Worm (Caenorhabditis elegans) whole organism, young adult: ENCODE measurements around the gene mig-22.
A peak's percentile ranks its signal among the peaks of the same experiment; 100 is the strongest.

Experiments used
- B0019.2 ChIP-seq: fragments of 200-800 bp; sonication (Bioruptor generic); conservative IDR thresholded peaks from 2 replicates; pipeline ENCODE4 v1.3.6; 2022; ENCODE audit warnings: missing genetic modification reagents, missing genetic modification characterization, missing compliant biosample characterization
- F22D6.2 ChIP-seq: sonication (generic microtip); optimal IDR thresholded peaks from 2 replicates; lab custom pipeline; 2016; ENCODE audit warnings: mild to moderate bottlenecking, missing genetic modification characterization, missing compliant biosample characterization
- F33H1.4 ChIP-seq: fragments of 200-800 bp; sonication (Bioruptor generic); IDR thresholded peaks from 2 replicates; pipeline ENCODE4 v1.3.6; 2022; ENCODE audit warnings: missing genetic modification reagents, missing genetic modification characterization, missing compliant biosample characterization
- F49E8.2 ChIP-seq: sonication (generic microtip); optimal IDR thresholded peaks from 3 replicates; lab custom pipeline; 2017; ENCODE audit warnings: missing genetic modification characterization, mild to moderate bottlenecking, missing compliant biosample characterization, antibody characterized with exemption, moderate library complexity; ENCODE audit not compliant: insufficient read depth
- F52B5.7 ChIP-seq: sonication (generic microtip); optimal IDR thresholded peaks from 2 replicates; lab custom pipeline; 2016; ENCODE audit warnings: mild to moderate bottlenecking, missing genetic modification characterization, missing compliant biosample characterization
- F57C9.4 ChIP-seq: sonication (generic microtip); optimal IDR thresholded peaks from 2 replicates; lab custom pipeline; 2017; ENCODE audit warnings: mild to moderate bottlenecking, missing genetic modification characterization, missing compliant biosample characterization
- K11D2.4 ChIP-seq: fragments of 200-800 bp; sonication (Bioruptor generic); IDR thresholded peaks from 2 replicates; pipeline ENCODE4 v1.3.6; 2022; ENCODE audit warnings: missing genetic modification reagents, missing genetic modification characterization, missing compliant biosample characterization
- K12H6.12 ChIP-seq: fragments of 200-800 bp; sonication (Bioruptor generic); optimal IDR thresholded peaks from 2 replicates; lab custom pipeline; 2018; ENCODE audit warnings: mild to moderate bottlenecking, missing genetic modification characterization, missing compliant biosample characterization
- Y67H2A.10 ChIP-seq: fragments of 200-800 bp; sonication (Bioruptor generic); conservative IDR thresholded peaks from 2 replicates; pipeline ENCODE4 v1.3.6; 2022; ENCODE audit warnings: missing genetic modification reagents, missing genetic modification characterization, missing compliant biosample characterization
- Y95B8A.8 ChIP-seq: fragments of 200-800 bp; sonication (Bioruptor generic); IDR thresholded peaks from 2 replicates; pipeline ENCODE4 v1.3.6; 2022; ENCODE audit warnings: missing genetic modification reagents, missing genetic modification characterization, missing compliant biosample characterization
- ZK185.1 ChIP-seq: sonication (generic microtip); optimal IDR thresholded peaks from 2 replicates; lab custom pipeline; 2016; ENCODE audit warnings: mild to moderate bottlenecking, missing genetic modification characterization, missing compliant biosample characterization; ENCODE audit not compliant: poor library complexity, severe bottlenecking
- akir-1 ChIP-seq: fragments of 200-800 bp; sonication (Bioruptor generic); optimal IDR thresholded peaks from 2 replicates; lab custom pipeline; 2018; ENCODE audit warnings: mild to moderate bottlenecking, missing genetic modification characterization, moderate library complexity, missing compliant biosample characterization
- athp-1 ChIP-seq: sonication (generic microtip); optimal IDR thresholded peaks from 2 replicates; lab custom pipeline; 2017; ENCODE audit warnings: mild to moderate bottlenecking, missing genetic modification characterization, missing compliant biosample characterization
- attf-3 ChIP-seq: fragments of 200-800 bp; sonication (Bioruptor generic); conservative IDR thresholded peaks from 2 replicates; pipeline ENCODE4 v1.3.6; 2022; ENCODE audit warnings: missing genetic modification reagents, missing genetic modification characterization, missing compliant biosample characterization
- attf-5 ChIP-seq: fragments of 200-800 bp; sonication (Bioruptor generic); optimal IDR thresholded peaks from 2 replicates; lab custom pipeline; 2018; ENCODE audit warnings: mild to moderate bottlenecking, missing genetic modification characterization, missing compliant biosample characterization
- cebp-1 ChIP-seq, 2 experiments: fragments of 200-800 bp in 1 of 2; sonication (Bioruptor generic) in 1 of 2; sonication (generic microtip) in 1 of 2; IDR thresholded peaks in 1 of 2; optimal IDR thresholded peaks in 1 of 2; 2 replicates each; pipeline versions ENCODE4 v1.3.6 to Lab custom; 2017 to 2022; ENCODE audit warnings: missing compliant biosample characterization in 2 of 2, missing genetic modification characterization in 2 of 2, mild to moderate bottlenecking in 1 of 2, missing genetic modification reagents in 1 of 2, moderate library complexity in 1 of 2
- ceh-91 ChIP-seq: fragments of 200-800 bp; sonication (Bioruptor generic); IDR thresholded peaks from 2 replicates; pipeline ENCODE4 v1.3.6; 2022; ENCODE audit warnings: missing genetic modification reagents, missing genetic modification characterization, missing compliant biosample characterization
- dox-1 ChIP-seq: fragments of 200-800 bp; sonication (Bioruptor generic); IDR thresholded peaks from 2 replicates; pipeline ENCODE4 v1.3.6; 2022; ENCODE audit warnings: missing genetic modification reagents, missing genetic modification characterization, missing compliant biosample characterization
- egrh-3 ChIP-seq: fragments of 200-800 bp; sonication (Bioruptor generic); IDR thresholded peaks from 2 replicates; pipeline ENCODE4 v1.3.6; 2022; ENCODE audit warnings: missing genetic modification reagents, missing genetic modification characterization, missing compliant biosample characterization
- gei-17 ChIP-seq: fragments of 200-800 bp; sonication (Bioruptor generic); optimal IDR thresholded peaks from 2 replicates; lab custom pipeline; 2018; ENCODE audit warnings: mild to moderate bottlenecking, missing genetic modification characterization, missing compliant biosample characterization
- hmg-1.2 ChIP-seq: fragments of 200-800 bp; sonication (Bioruptor generic); IDR thresholded peaks from 2 replicates; pipeline ENCODE4 v1.3.6; 2022; ENCODE audit warnings: missing genetic modification reagents, missing genetic modification characterization, missing compliant biosample characterization
- hrde-1 ChIP-seq: sonication (generic microtip); optimal IDR thresholded peaks from 2 replicates; lab custom pipeline; 2016; ENCODE audit warnings: missing genetic modification characterization, mild to moderate bottlenecking, missing compliant biosample characterization, moderate library complexity, missing genotype, missing genetic modification reagents, borderline replicate concordance
- hsf-1 ChIP-seq: fragments of 200-800 bp; sonication (Bioruptor generic); IDR thresholded peaks from 2 replicates; pipeline ENCODE4 v1.3.6; 2022; ENCODE audit warnings: missing genetic modification reagents, missing genetic modification characterization, missing compliant biosample characterization
- let-526 ChIP-seq: fragments of 200-800 bp; sonication (Bioruptor generic); IDR thresholded peaks from 2 replicates; pipeline ENCODE4 v1.3.6; 2022; ENCODE audit warnings: missing genetic modification reagents, missing genetic modification characterization, missing compliant biosample characterization
- let-607 ChIP-seq, 2 experiments: fragments of 200-800 bp in 1 of 2; sonication (Bioruptor generic) in 1 of 2; sonication (generic microtip) in 1 of 2; optimal IDR thresholded peaks; 2 replicates each; lab custom pipeline; 2016 to 2018; ENCODE audit warnings: mild to moderate bottlenecking in 2 of 2, missing compliant biosample characterization in 2 of 2, missing genetic modification characterization in 2 of 2, moderate library complexity in 2 of 2, missing genotype in 1 of 2
- lsl-1 ChIP-seq: fragments of 200-800 bp; sonication (Bioruptor generic); optimal IDR thresholded peaks from 2 replicates; lab custom pipeline; 2018; ENCODE audit warnings: mild to moderate bottlenecking, missing genetic modification characterization, moderate library complexity, missing compliant biosample characterization
- lsy-27 ChIP-seq: sonication (generic microtip); optimal IDR thresholded peaks from 2 replicates; lab custom pipeline; 2017; ENCODE audit warnings: missing genetic modification characterization, mild to moderate bottlenecking, missing compliant biosample characterization, antibody characterized with exemption, missing genotype, borderline replicate concordance; ENCODE audit not compliant: insufficient read depth
- nfya-1 ChIP-seq: sonication (generic microtip); optimal IDR thresholded peaks from 2 replicates; lab custom pipeline; 2017; ENCODE audit warnings: antibody characterized with exemption, missing compliant biosample characterization, missing genetic modification characterization, borderline replicate concordance; ENCODE audit not compliant: insufficient read depth
- nhr-120 ChIP-seq: fragments of 200-800 bp; sonication (Bioruptor generic); IDR thresholded peaks from 2 replicates; pipeline ENCODE4 v1.3.6; 2022; ENCODE audit warnings: missing genetic modification characterization, missing compliant biosample characterization
- nhr-80 ChIP-seq: sonication (generic microtip); optimal IDR thresholded peaks from 2 replicates; lab custom pipeline; 2016; ENCODE audit warnings: missing genetic modification characterization, missing compliant biosample characterization
- nhr-90 ChIP-seq: sonication (generic microtip); optimal IDR thresholded peaks from 2 replicates; lab custom pipeline; 2016; ENCODE audit warnings: missing genotype, mild to moderate bottlenecking, missing genetic modification characterization, missing compliant biosample characterization
- pbrm-1 ChIP-seq: fragments of 200-800 bp; sonication (Bioruptor generic); IDR thresholded peaks from 2 replicates; pipeline ENCODE4 v1.3.6; 2022; ENCODE audit warnings: missing genetic modification reagents, missing genetic modification characterization, missing compliant biosample characterization
- sea-2 ChIP-seq: fragments of 200-800 bp; sonication (Bioruptor generic); IDR thresholded peaks from 2 replicates; pipeline ENCODE4 v1.3.6; 2022; ENCODE audit warnings: missing genetic modification characterization, missing compliant biosample characterization
- snpc-1.1 ChIP-seq: sonication (generic microtip); optimal IDR thresholded peaks from 2 replicates; lab custom pipeline; 2017; ENCODE audit warnings: missing genetic modification characterization, mild to moderate bottlenecking, missing compliant biosample characterization, antibody characterized with exemption, moderate library complexity, missing genotype, missing genetic modification reagents; ENCODE audit not compliant: insufficient read depth
- snpc-4 ChIP-seq, 5 experiments: fragments of 150-350 bp in 1 of 5; sonication (generic microtip) in 4 of 5; optimal IDR thresholded peaks; 2 replicates each; lab custom pipeline; 2014 to 2018; ENCODE audit warnings: missing genetic modification characterization in 5 of 5, missing biosample characterization in 3 of 5, antibody characterized with exemption in 2 of 5, mild to moderate bottlenecking in 2 of 5, missing compliant biosample characterization in 2 of 5, missing genotype in 2 of 5, moderate library complexity in 2 of 5, missing genetic modification reagents in 1 of 5
- somi-1 ChIP-seq: fragments of 200-800 bp; sonication (Bioruptor generic); optimal IDR thresholded peaks from 2 replicates; lab custom pipeline; 2018; ENCODE audit warnings: mild to moderate bottlenecking, missing genetic modification characterization, missing compliant biosample characterization
- tbp1 ChIP-seq: fragments of 200-800 bp; sonication (Bioruptor generic); optimal IDR thresholded peaks from 2 replicates; lab custom pipeline; 2018; ENCODE audit warnings: mild to moderate bottlenecking, missing genetic modification characterization, missing compliant biosample characterization
- tlf-1 ChIP-seq: fragments of 200-800 bp; sonication (Bioruptor generic); optimal IDR thresholded peaks from 2 replicates; lab custom pipeline; 2018; ENCODE audit warnings: mild to moderate bottlenecking, missing genetic modification characterization, missing compliant biosample characterization
- xnd-1 ChIP-seq: sonication (generic microtip); optimal IDR thresholded peaks from 2 replicates; lab custom pipeline; 2016; ENCODE audit warnings: missing genotype, missing genetic modification reagents, missing genetic modification characterization, missing compliant biosample characterization
- zfh-2 ChIP-seq: fragments of 200-800 bp; sonication (Bioruptor generic); conservative IDR thresholded peaks from 2 replicates; pipeline ENCODE4 v1.3.6; 2022; ENCODE audit warnings: missing genetic modification reagents, missing genetic modification characterization, missing compliant biosample characterization
- ztf-18 ChIP-seq: sonication (generic microtip); optimal IDR thresholded peaks from 2 replicates; lab custom pipeline; 2016; ENCODE audit warnings: missing genotype, mild to moderate bottlenecking, missing genetic modification characterization, missing compliant biosample characterization
- ztf-25 ChIP-seq: fragments of 200-800 bp; sonication (Bioruptor generic); IDR thresholded peaks from 2 replicates; pipeline ENCODE4 v1.3.6; 2022; ENCODE audit warnings: missing genetic modification reagents, missing genetic modification characterization, missing compliant biosample characterization

Gene mig-22

ce11 chrIII:8795595-8796141 is 28.5 kb upstream of the mig-22 start (continued):
- TF ChIP-seq cebp-1 (GFP tag; IDR thresholded peaks at IDR 0.05; lab: Robert Waterston, UW) (peak; percentile 25; the same call in 1 of the 2 replicates), cebp-1 (tag; optimal IDR thresholded peaks at IDR 0.05; lab: Kevin White, UChicago) (peak; percentile 88), akir-1 (GFP tag; lab: Kevin White, UChicago) (peak; percentile 59), snpc-1.1 (no peak), lsy-27 (tag; lab: Kevin White, UChicago) (no peak), F22D6.2 (no peak), ZK185.1 (tag; lab: Kevin White, UChicago) (peak; percentile 91), Y67H2A.10 (GFP tag; lab: Robert Waterston, UW) (peak; percentile 46; the same call in 1 of the 2 replicates), F52B5.7 (tag; lab: Kevin White, UChicago) (no peak), F57C9.4 (tag; lab: Kevin White, UChicago) (no peak), nfya-1 (no peak), tbp1 (GFP tag; lab: Kevin White, UChicago) (peak; percentile 62), athp-1 (peak; percentile 79), ztf-25 (GFP tag; lab: Robert Waterston, UW) (no peak)

- TF ChIP-seq dox-1 (GFP tag; lab: Robert Waterston, UW) (peak; percentile 84), let-526 (GFP tag; lab: Robert Waterston, UW) (peak; percentile 18; the same call in 1 of the 2 replicates), B0019.2 (GFP tag; lab: Robert Waterston, UW) (no peak), pbrm-1 (GFP tag; lab: Robert Waterston, UW) (peak; percentile 49; the same call in 1 of the 2 replicates), nhr-120 (no peak), nhr-90 (peak; percentile 44), K12H6.12 (tag; lab: Kevin White, UChicago) (no peak), hsf-1 (peak; percentile 69), F22D6.2 (no peak), cebp-1 (GFP tag; IDR thresholded peaks at IDR 0.05; lab: Robert Waterston, UW) (0 out of 2 replicates have a peak, but pooled peaks have one; percentile 9), cebp-1 (tag; optimal IDR thresholded peaks at IDR 0.05; lab: Kevin White, UChicago) (peak; percentile 73), zfh-2 (peak; percentile 83), attf-5 (GFP tag; lab: Kevin White, UChicago) (peak; percentile 73), somi-1 (GFP tag; lab: Kevin White, UChicago) (no peak), ceh-91 (GFP tag; lab: Robert Waterston, UW) (no peak), gei-17 (GFP tag; lab: Kevin White, UChicago) (no peak), F33H1.4 (GFP tag; lab: Robert Waterston, UW) (0 out of 2 replicates have a peak, but pooled peaks have one; percentile 19), lsl-1 (peak; percentile 10), ztf-18 (no peak), hrde-1 (no peak), Y95B8A.8 (GFP tag; lab: Robert Waterston, UW) (peak; percentile 78; the same call in 1 of the 2 replicates), snpc-1.1 (no peak), K11D2.4 (peak; percentile 70; the same call in 1 of the 2 replicates), sea-2 (GFP tag; lab: Robert Waterston, UW) (no peak), hmg-1.2 (peak; percentile 86), F49E8.2 (tag; lab: Kevin White, UChicago) (no peak), F57C9.4 (tag; lab: Kevin White, UChicago) (no peak), xnd-1 (tag; lab: Kevin White, UChicago) (no peak), let-607 (tag; optimal IDR thresholded peaks at IDR 0.05; lab: Kevin White, UChicago) (no peak), nhr-80 (peak; percentile 88), attf-3 (GFP tag; lab: Robert Waterston, UW) (peak; percentile 48; the same call in 1 of the 2 replicates), tlf-1 (GFP tag; lab: Kevin White, UChicago) (peak; percentile 16), ZK185.1 (tag; lab: Kevin White, UChicago) (peak; percentile 48), egrh-3 (GFP tag; lab: Robert Waterston, UW) (no peak), snpc-4 (GFP tag; optimal IDR thresholded peaks at IDR 0.05; lab: Kevin White, UChicago) (no peak), snpc-4 (tag; optimal IDR thresholded peaks at IDR 0.05; lab: Kevin White, UChicago) (peak in 3 of 4 experiments; percentile 43 to 72 (median 64))
Observed at ce11 chrIII:8794793-8795192, 27.7 kb upstream of the mig-22 start.
